Fruit fly (Drosophila melanogaster) whole organism, wandering third instar larva: ENCODE results near the gene shams.

Experiments used
- Abd-B ChIP-seq: fragments of >200 bp; optimal IDR thresholded peaks from 2 replicates; lab custom pipeline; 2017; ENCODE audit warnings: missing biosample characterization, missing genetic modification characterization
- CG32264 ChIP-seq: fragments of 200-800 bp; sonication (Bioruptor generic); optimal IDR thresholded peaks from 2 replicates; lab custom pipeline; 2016; ENCODE audit warnings: missing biosample characterization, missing genetic modification characterization
- CG9705 ChIP-seq: fragments of 200-800 bp; sonication (Bioruptor generic); optimal IDR thresholded peaks from 2 replicates; lab custom pipeline; 2018; ENCODE audit warnings: missing biosample characterization, mild to moderate bottlenecking, missing genetic modification characterization
- CrebA ChIP-seq: fragments of 200-800 bp; sonication (Bioruptor generic); optimal IDR thresholded peaks from 2 replicates; lab custom pipeline; 2016; ENCODE audit warnings: missing biosample characterization, mild to moderate bottlenecking, missing genetic modification characterization, borderline replicate concordance
- Dif ChIP-seq: fragments of 200-275, 200-300 bp; sonication (Bioruptor generic); optimal IDR thresholded peaks from 2 replicates; lab custom pipeline; 2018; ENCODE audit warnings: missing biosample characterization, missing genetic modification characterization; ENCODE audit not compliant: partially characterized antibody
- GATAd ChIP-seq: sonication (Bioruptor generic); optimal IDR thresholded peaks from 2 replicates; lab custom pipeline; 2016; ENCODE audit warnings: missing biosample characterization, missing genetic modification characterization
- HLH106 ChIP-seq: fragments of 200-800 bp; optimal IDR thresholded peaks from 3 replicates; lab custom pipeline; 2019; ENCODE audit warnings: missing biosample characterization, mild to moderate bottlenecking, missing genetic modification characterization, moderate library complexity
- Hnf4 ChIP-seq: fragments of 200-800 bp; sonication (Bioruptor generic); optimal IDR thresholded peaks from 2 replicates; lab custom pipeline; 2016; ENCODE audit warnings: missing biosample characterization, mild to moderate bottlenecking, missing genetic modification characterization
- Hr78 ChIP-seq: fragments of >200 bp; optimal IDR thresholded peaks from 2 replicates; lab custom pipeline; 2017; ENCODE audit warnings: missing biosample characterization, missing genetic modification characterization
- Hr83 ChIP-seq: fragments of 200-300 bp; sonication (Bioruptor generic); optimal IDR thresholded peaks from 2 replicates; lab custom pipeline; 2016; ENCODE audit warnings: missing biosample characterization, mild to moderate bottlenecking, missing genetic modification characterization, moderate library complexity; ENCODE audit not compliant: poor library complexity, severe bottlenecking
- Jra ChIP-seq: sonication (Bioruptor generic); optimal IDR thresholded peaks from 2 replicates; lab custom pipeline; 2016; ENCODE audit warnings: missing biosample characterization, missing genetic modification characterization
- Myc ChIP-seq: fragments of >200 bp; optimal IDR thresholded peaks from 2 replicates; lab custom pipeline; 2017
- N ChIP-seq: fragments of >200 bp; optimal IDR thresholded peaks from 2 replicates; lab custom pipeline; 2018; ENCODE audit warnings: missing biosample characterization, missing external identifiers, missing genetic modification characterization
- OdsH ChIP-seq: fragments of 200-800 bp; sonication (Bioruptor generic); optimal IDR thresholded peaks from 2 replicates; lab custom pipeline; 2016; ENCODE audit warnings: missing biosample characterization, mild to moderate bottlenecking, missing genetic modification characterization
- Rel ChIP-seq, 2 experiments: fragments of 200-800 bp; sonication (Bioruptor generic) in 1 of 2; optimal IDR thresholded peaks; 2 replicates in 1 of 2; 3 replicates in 1 of 2; lab custom pipeline; 2016 to 2019; ENCODE audit warnings: mild to moderate bottlenecking in 2 of 2, missing biosample characterization in 2 of 2, missing genetic modification characterization in 2 of 2, moderate library complexity in 1 of 2
- Sp1 ChIP-seq: fragments of 200-800 bp; sonication (Bioruptor generic); optimal IDR thresholded peaks from 3 replicates; lab custom pipeline; 2019; ENCODE audit warnings: missing biosample characterization, mild to moderate bottlenecking, missing genetic modification characterization, moderate library complexity
- Vsx2 ChIP-seq: fragments of 200-300, 225-300 bp; sonication (Bioruptor generic); optimal IDR thresholded peaks from 2 replicates; lab custom pipeline; 2018; ENCODE audit warnings: missing biosample characterization, missing genetic modification characterization; ENCODE audit not compliant: partially characterized antibody
- brk ChIP-seq: fragments of 200-800 bp; sonication (Bioruptor generic); optimal IDR thresholded peaks from 2 replicates; lab custom pipeline; 2016; ENCODE audit warnings: missing biosample characterization, mild to moderate bottlenecking, missing genetic modification characterization
- dl ChIP-seq, 2 experiments: fragments of 175-275, 200-275 bp in 1 of 2; fragments of 200-275 bp in 1 of 2; sonication (Bioruptor generic); optimal IDR thresholded peaks; lab custom pipeline; 2018; ENCODE audit warnings: mild to moderate bottlenecking in 2 of 2, missing biosample characterization in 2 of 2, missing genetic modification characterization in 2 of 2, moderate library complexity in 2 of 2; ENCODE audit not compliant: partially characterized antibody in 2 of 2, insufficient read depth in 1 of 2
- dmrt93B ChIP-seq: fragments of 200-800 bp; sonication (Bioruptor generic); optimal IDR thresholded peaks from 2 replicates; lab custom pipeline; 2018; ENCODE audit warnings: missing biosample characterization, mild to moderate bottlenecking, missing genetic modification characterization
- dsf ChIP-seq: sonication (Bioruptor generic); optimal IDR thresholded peaks from 2 replicates; lab custom pipeline; 2016; ENCODE audit warnings: missing biosample characterization, missing genetic modification characterization, borderline replicate concordance
- ey ChIP-seq: fragments of 200-800 bp; sonication (Bioruptor generic); optimal IDR thresholded peaks from 2 replicates; lab custom pipeline; 2016; ENCODE audit warnings: missing biosample characterization, missing genetic modification characterization
- foxo ChIP-seq, 2 experiments: fragments of 200-800 bp; sonication (Bioruptor generic); optimal IDR thresholded peaks; 2 replicates in 1 of 2; 3 replicates in 1 of 2; lab custom pipeline; 2016 to 2017; ENCODE audit warnings: missing biosample characterization in 2 of 2, missing genetic modification characterization in 2 of 2
- fru ChIP-seq: fragments of 200-800 bp; sonication (Bioruptor generic); optimal IDR thresholded peaks from 3 replicates; lab custom pipeline; 2016; ENCODE audit warnings: missing biosample characterization, mild to moderate bottlenecking, missing genetic modification characterization
- h ChIP-seq: fragments of 200-800 bp; sonication (Bioruptor generic); optimal IDR thresholded peaks from 3 replicates; lab custom pipeline; 2016; ENCODE audit warnings: missing biosample characterization, mild to moderate bottlenecking, missing genetic modification characterization
- jim ChIP-seq: fragments of 175-275, 200-325 bp; sonication (Bioruptor generic); optimal IDR thresholded peaks from 2 replicates; lab custom pipeline; 2016; ENCODE audit warnings: missing biosample characterization, mild to moderate bottlenecking, missing genetic modification characterization
- lola ChIP-seq: fragments of >200 bp; optimal IDR thresholded peaks from 2 replicates; lab custom pipeline; 2017; ENCODE audit warnings: missing biosample characterization, missing genetic modification characterization
- pan ChIP-seq: fragments of >200 bp; optimal IDR thresholded peaks from 2 replicates; lab custom pipeline; 2017
- rgr ChIP-seq: fragments of 200-800 bp; sonication (Bioruptor generic); optimal IDR thresholded peaks from 3 replicates; lab custom pipeline; 2016; ENCODE audit warnings: missing biosample characterization, mild to moderate bottlenecking, missing genetic modification characterization
- sage ChIP-seq: fragments of 200-800 bp; sonication (Bioruptor generic); optimal IDR thresholded peaks from 2 replicates; lab custom pipeline; 2016; ENCODE audit warnings: missing biosample characterization, mild to moderate bottlenecking, missing genetic modification characterization
- sv ChIP-seq: fragments of 200-800 bp; sonication (Bioruptor generic); optimal IDR thresholded peaks from 3 replicates; lab custom pipeline; 2016; ENCODE audit warnings: missing biosample characterization, missing genetic modification characterization
- tai ChIP-seq: sonication (Bioruptor generic); optimal IDR thresholded peaks from 2 replicates; lab custom pipeline; 2016; ENCODE audit warnings: missing biosample characterization, missing genetic modification characterization
- usp ChIP-seq: fragments of >200 bp; optimal IDR thresholded peaks from 2 replicates; lab custom pipeline; 2017; ENCODE audit warnings: missing biosample characterization, missing genetic modification characterization
- woc ChIP-seq: sonication (Bioruptor generic); optimal IDR thresholded peaks from 2 replicates; lab custom pipeline; 2016; ENCODE audit warnings: missing biosample characterization, mild to moderate bottlenecking, missing genetic modification characterization

The shams gene

DNA sequence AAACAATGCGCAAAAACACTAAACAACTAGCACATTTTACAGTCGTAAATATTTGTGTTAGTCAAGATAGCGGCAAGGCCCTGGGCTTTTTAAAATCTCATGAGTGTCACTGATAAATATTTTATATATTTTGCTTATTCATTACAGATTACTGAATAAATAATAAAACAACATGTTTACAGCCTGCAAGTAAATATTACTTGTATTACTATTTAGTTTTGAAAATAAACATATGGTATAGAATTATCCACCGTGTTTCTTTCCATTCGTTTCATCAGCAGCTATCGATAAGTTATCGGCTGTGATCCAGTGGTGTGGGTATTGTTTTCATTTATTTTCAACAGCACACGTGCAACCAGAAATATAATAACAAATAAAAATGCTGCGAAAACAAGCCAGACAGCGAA lies at the start of gene shams, which contains the start of gene CG11920:
Gene shams (minus strand): TSS at position 50 of the 407 bp plus-strand sequence.
Gene CG11920 (plus strand): TSS at position 320 of the 407 bp plus-strand sequence.
- TF ChIP-seq brk = peak; percentile 73
- TF ChIP-seq dmrt93B (GFP tag; lab: Kevin White, UChicago) = no peak
- peak; percentile 17 for TF ChIP-seq HLH106
- peak; percentile 13 for TF ChIP-seq Jra (GFP tag; lab: Kevin White, UChicago)
- TF ChIP-seq Hnf4 (GFP tag; lab: Kevin White, UChicago) = peak; percentile 20
- TF ChIP-seq dl (GFP tag; optimal IDR thresholded peaks at IDR 0.05; lab: Kevin White, UChicago; ENCODE audit: insufficient read depth in 1 of 2, partially characterized antibody in 2 of 2) = no peak
- TF ChIP-seq sv (GFP tag; lab: Kevin White, UChicago) = no peak
- peak; percentile 55 for TF ChIP-seq woc (GFP tag; lab: Kevin White, UChicago)
- TF ChIP-seq OdsH = peak; percentile 25
- TF ChIP-seq Rel (GFP tag; optimal IDR thresholded peaks at IDR 0.05; lab: Kevin White, UChicago) = no peak
- peak; percentile 17 for TF ChIP-seq Rel (tag; optimal IDR thresholded peaks at IDR 0.05; lab: Kevin White, UChicago)
- no peak for TF ChIP-seq foxo (GFP tag; optimal IDR thresholded peaks at IDR 0.05; lab: Kevin White, UChicago)
- TF ChIP-seq Hr78 (GFP tag; lab: Kevin White, UChicago) = no peak
- TF ChIP-seq Myc (lab: Kevin White, UChicago) = peak; percentile 47
- no peak for TF ChIP-seq jim
- TF ChIP-seq CG9705 (GFP tag; lab: Kevin White, UChicago) = no peak
- no peak for TF ChIP-seq rgr (GFP tag; lab: Kevin White, UChicago)

DNA sequence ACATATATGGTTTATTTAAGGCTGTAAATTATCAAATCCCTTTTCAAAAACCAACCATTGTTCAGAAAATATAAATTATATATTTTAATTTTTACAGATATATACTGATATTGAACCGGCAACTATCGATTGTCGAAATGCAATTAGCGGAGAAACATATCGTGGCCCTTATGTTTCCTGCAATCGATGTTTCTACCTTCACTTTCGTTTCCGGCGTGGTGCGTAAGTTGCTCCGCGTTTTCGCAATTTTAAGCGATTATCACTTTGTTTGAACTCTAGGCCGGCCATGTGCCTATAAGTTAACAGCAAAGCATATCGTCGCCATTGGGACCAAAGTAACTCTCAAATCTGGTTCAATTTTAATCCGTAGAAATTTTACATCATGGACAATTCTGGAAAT lies 48.9 kb upstream of the shams start, which contains the start of gene vig2:
Gene vig2 (plus strand): TSS at position 112 of the 400 bp plus-strand sequence.
- TF ChIP-seq Sp1 (GFP tag; lab: Kevin White, UChicago) (peak; percentile 26), Hr83 (GFP tag; lab: Kevin White, UChicago) (peak; percentile 68), CG9705 (GFP tag; lab: Kevin White, UChicago) (peak; percentile 43), dmrt93B (GFP tag; lab: Kevin White, UChicago) (peak; percentile 60), HLH106 (peak; percentile 33), rgr (GFP tag; lab: Kevin White, UChicago) (peak; percentile 61)

DNA sequence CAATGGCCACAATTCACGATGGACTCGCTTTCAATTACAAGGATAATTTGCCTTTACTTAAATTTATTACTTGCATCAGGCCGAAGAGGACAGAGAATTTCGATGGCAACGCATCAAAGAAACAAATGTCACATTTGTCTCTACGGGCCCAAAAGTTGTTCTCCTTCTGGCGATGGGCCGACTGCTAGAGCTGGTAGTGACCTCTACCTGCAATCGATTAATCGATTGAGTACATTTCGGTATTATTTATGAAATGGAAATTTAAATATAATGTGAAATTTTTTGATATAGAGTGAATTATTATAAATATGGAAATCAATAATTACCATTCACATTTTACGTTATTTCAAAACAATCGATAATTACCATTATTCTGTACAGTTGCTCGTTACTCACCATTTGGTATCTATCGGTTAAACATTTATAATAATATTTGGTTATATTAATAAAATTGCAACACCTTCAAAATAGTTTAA lies 48.4 kb upstream of the shams start, which contains the start of the genes CG31510 and TTLL5:
Gene CG31510 (minus strand): TSS at position 185 of the 476 bp plus-strand sequence.
Gene TTLL5 (minus strand): TSS at position 185 of the 476 bp plus-strand sequence.
- TF ChIP-seq dl (GFP tag; optimal IDR thresholded peaks at IDR 0.05; lab: Kevin White, UChicago; ENCODE audit: insufficient read depth in 1 of 2, partially characterized antibody in 2 of 2) (no peak), CrebA (GFP tag; lab: Kevin White, UChicago) (no peak), pan (lab: Kevin White, UChicago) (no peak), fru (GFP tag; lab: Kevin White, UChicago) (no peak), woc (GFP tag; lab: Kevin White, UChicago) (peak; percentile 42), CG9705 (GFP tag; lab: Kevin White, UChicago) (no peak), h (GFP tag; lab: Kevin White, UChicago) (no peak), Hnf4 (GFP tag; lab: Kevin White, UChicago) (peak; percentile 31), OdsH (no peak), brk (no peak), Abd-B (GFP tag; lab: Kevin White, UChicago) (no peak), sage (GFP tag; lab: Kevin White, UChicago) (no peak), rgr (GFP tag; lab: Kevin White, UChicago) (no peak), CG32264 (GFP tag; lab: Kevin White, UChicago) (no peak), HLH106 (no peak), lola (GFP tag; lab: Kevin White, UChicago) (peak; percentile 30), tai (GFP tag; lab: Kevin White, UChicago) (peak; percentile 5), Dif (GFP tag; lab: Kevin White, UChicago) (no peak), Vsx2 (no peak), jim (no peak), Hr83 (GFP tag; lab: Kevin White, UChicago) (no peak), sv (GFP tag; lab: Kevin White, UChicago) (no peak), Hr78 (GFP tag; lab: Kevin White, UChicago) (no peak), ey (GFP tag; lab: Kevin White, UChicago) (no peak), GATAd (GFP tag; lab: Kevin White, UChicago) (no peak), N (no peak), Myc (lab: Kevin White, UChicago) (peak; percentile 25), dsf (GFP tag; lab: Kevin White, UChicago) (no peak), Jra (GFP tag; lab: Kevin White, UChicago) (no peak), usp (no peak), Sp1 (GFP tag; lab: Kevin White, UChicago) (no peak)
- TF ChIP-seq, all 38 proteins: peak for 5
